Fruit fly (Drosophila melanogaster) whole organism, embryonic: Measurements from ENCODE around the gene CG13028.

ENCODE experiments used
- Antp ChIP-seq: fragments of 200-800 bp; sonication (Bioruptor generic); optimal IDR thresholded peaks from 3 replicates; lab custom pipeline; 2016; ENCODE audit warnings: missing biosample characterization, missing genetic modification characterization
- CG10565 ChIP-seq: fragments of 200-800 bp; sonication (Bioruptor generic); optimal IDR thresholded peaks from 3 replicates; lab custom pipeline; 2016; ENCODE audit warnings: missing biosample characterization, mild to moderate bottlenecking, missing genetic modification characterization
- CG10654 ChIP-seq: fragments of 200-800 bp; sonication (Bioruptor generic); optimal IDR thresholded peaks from 2 replicates; lab custom pipeline; 2016; ENCODE audit warnings: missing biosample characterization, missing genetic modification characterization
- CG11398 ChIP-seq: fragments of 200-800 bp; sonication (Bioruptor generic); optimal IDR thresholded peaks from 2 replicates; lab custom pipeline; 2016; ENCODE audit warnings: missing biosample characterization, missing genetic modification characterization
- CG11695 ChIP-seq: fragments of 200-800 bp; sonication (Bioruptor generic); IDR thresholded peaks from 3 replicates; pipeline ENCODE4 v1.3.6; 2022; ENCODE audit warnings: missing biosample characterization, missing genetic modification characterization
- CG12155 ChIP-seq: fragments of 200-800 bp; sonication (Bioruptor generic); optimal IDR thresholded peaks from 3 replicates; lab custom pipeline; 2016; ENCODE audit warnings: missing biosample characterization, missing genetic modification characterization
- CG13296 ChIP-seq: fragments of 200-800 bp; sonication (Bioruptor generic); optimal IDR thresholded peaks from 3 replicates; lab custom pipeline; 2018; ENCODE audit warnings: missing biosample characterization, mild to moderate bottlenecking, missing genetic modification characterization
- CG15601 ChIP-seq: fragments of 200-800 bp; sonication (Bioruptor generic); optimal IDR thresholded peaks from 3 replicates; lab custom pipeline; 2019; ENCODE audit warnings: missing biosample characterization, mild to moderate bottlenecking, missing genetic modification characterization, moderate library complexity
- CG16779 ChIP-seq: fragments of 200-800 bp; sonication (Bioruptor generic); IDR thresholded peaks from 2 replicates; pipeline ENCODE4 v1.3.6; 2022; ENCODE audit warnings: missing biosample characterization, missing genetic modification characterization
- CG16815 ChIP-seq: fragments of 200-800 bp; sonication (Bioruptor generic); optimal IDR thresholded peaks from 3 replicates; lab custom pipeline; 2017; ENCODE audit warnings: missing biosample characterization, mild to moderate bottlenecking, missing genetic modification characterization
- CG18476 ChIP-seq: fragments of 200-800 bp; sonication (Bioruptor generic); optimal IDR thresholded peaks from 2 replicates; lab custom pipeline; 2016; ENCODE audit warnings: missing biosample characterization, mild to moderate bottlenecking, missing genetic modification characterization
- CG2120 ChIP-seq: fragments of 200-800 bp; sonication (Bioruptor generic); optimal IDR thresholded peaks from 3 replicates; lab custom pipeline; 2016; ENCODE audit warnings: missing biosample characterization, missing genetic modification characterization
- CG2202 ChIP-seq: fragments of 200-800 bp; sonication (Bioruptor generic); optimal IDR thresholded peaks from 2 replicates; lab custom pipeline; 2018; ENCODE audit warnings: missing biosample characterization, mild to moderate bottlenecking, missing genetic modification characterization
- CG30403 ChIP-seq: fragments of 200-800 bp; sonication (Bioruptor generic); optimal IDR thresholded peaks from 3 replicates; lab custom pipeline; 2016; ENCODE audit warnings: missing biosample characterization, missing genetic modification characterization
- CG31224 ChIP-seq: fragments of 200-800 bp; sonication (Bioruptor generic); IDR thresholded peaks from 2 replicates; pipeline ENCODE4 v1.3.6; 2022; ENCODE audit warnings: missing biosample characterization, missing genetic modification characterization
- CG34224 ChIP-seq: fragments of 200-800 bp; sonication (Bioruptor generic); IDR thresholded peaks from 3 replicates; pipeline ENCODE4 v1.3.6; 2022; ENCODE audit warnings: missing biosample characterization, missing genetic modification characterization; ENCODE audit not compliant: partially characterized antibody
- CG34422 ChIP-seq: fragments of 200-800 bp; sonication (Bioruptor generic); IDR thresholded peaks from 3 replicates; pipeline ENCODE4 v1.3.6; 2022; ENCODE audit warnings: missing biosample characterization, missing genetic modification characterization
- CG4820 ChIP-seq: fragments of 200-800 bp; sonication (Bioruptor generic); optimal IDR thresholded peaks from 3 replicates; lab custom pipeline; 2016; ENCODE audit warnings: missing biosample characterization, missing genetic modification characterization
- CG6175 ChIP-seq: fragments of 200-800 bp; sonication (Bioruptor generic); IDR thresholded peaks from 3 replicates; pipeline ENCODE4 v1.3.6; 2022; ENCODE audit warnings: missing biosample characterization, missing genetic modification characterization
- CG6254 ChIP-seq: fragments of 200-800 bp; sonication (Bioruptor generic); optimal IDR thresholded peaks from 3 replicates; lab custom pipeline; 2017; ENCODE audit warnings: mild to moderate bottlenecking, missing biosample characterization, missing genetic modification reagents, missing genetic modification characterization
- CG6765 ChIP-seq: fragments of 200-800 bp; sonication (Bioruptor generic); optimal IDR thresholded peaks from 3 replicates; lab custom pipeline; 2017; ENCODE audit warnings: missing biosample characterization, mild to moderate bottlenecking, missing genetic modification characterization
- CG7987 ChIP-seq: fragments of 200-800 bp; sonication (Bioruptor generic); optimal IDR thresholded peaks from 2 replicates; lab custom pipeline; 2018; ENCODE audit warnings: missing biosample characterization, mild to moderate bottlenecking, missing genetic modification characterization, moderate library complexity
- CG9876 ChIP-seq: fragments of 200-800 bp; sonication (Bioruptor generic); optimal IDR thresholded peaks from 2 replicates; lab custom pipeline; 2016; ENCODE audit warnings: missing biosample characterization, missing genetic modification characterization
- CoRest ChIP-seq: fragments of 200-800 bp; sonication (Bioruptor generic); optimal IDR thresholded peaks from 3 replicates; lab custom pipeline; 2018; ENCODE audit warnings: missing biosample characterization, mild to moderate bottlenecking, missing genetic modification characterization, moderate library complexity
- Dp ChIP-seq: fragments of 200-800 bp; sonication (Bioruptor generic); optimal IDR thresholded peaks from 2 replicates; lab custom pipeline; 2018; ENCODE audit warnings: missing biosample characterization, mild to moderate bottlenecking, missing genetic modification characterization, moderate library complexity
- Eip74EF ChIP-seq, 2 experiments: fragments of 200-800 bp in 1 of 2; fragments of >200 bp in 1 of 2; sonication (Bioruptor generic) in 1 of 2; optimal IDR thresholded peaks; 2 replicates each; lab custom pipeline; 2017 to 2019; ENCODE audit warnings: missing biosample characterization in 2 of 2, missing genetic modification characterization in 2 of 2, mild to moderate bottlenecking in 1 of 2, moderate library complexity in 1 of 2
- Fer1 ChIP-seq: fragments of 200-800 bp; sonication (Bioruptor generic); optimal IDR thresholded peaks from 2 replicates; lab custom pipeline; 2017; ENCODE audit warnings: missing biosample characterization, mild to moderate bottlenecking, missing genetic modification characterization
- Gug ChIP-seq: fragments of 200-800 bp; sonication (Bioruptor generic); IDR thresholded peaks from 4 replicates; pipeline ENCODE4 v1.3.6; 2022; ENCODE audit warnings: missing biosample characterization, missing genetic modification characterization
- Jarid2 ChIP-seq: fragments of 200-800 bp; sonication (Bioruptor generic); optimal IDR thresholded peaks from 3 replicates; lab custom pipeline; 2017; ENCODE audit warnings: mild to moderate bottlenecking, missing biosample characterization, missing genetic modification reagents, missing genetic modification characterization
- Mad ChIP-seq: fragments of 200-800 bp; sonication (Bioruptor generic); optimal IDR thresholded peaks from 2 replicates; lab custom pipeline; 2016; ENCODE audit warnings: missing biosample characterization, missing genetic modification characterization
- Opbp ChIP-seq: fragments of 200-800 bp; sonication (Bioruptor generic); IDR thresholded peaks from 3 replicates; pipeline ENCODE4 v1.3.6; 2022; ENCODE audit warnings: missing biosample characterization, missing genetic modification characterization; ENCODE audit not compliant: partially characterized antibody
- Sox102F ChIP-seq: fragments of 200-800 bp; sonication (Bioruptor generic); optimal IDR thresholded peaks from 2 replicates; lab custom pipeline; 2018; ENCODE audit warnings: missing biosample characterization, mild to moderate bottlenecking, missing genetic modification characterization, moderate library complexity
- YL-1 ChIP-seq: fragments of 200-800 bp; sonication (Bioruptor generic); optimal IDR thresholded peaks from 3 replicates; lab custom pipeline; 2017; ENCODE audit warnings: missing biosample characterization, mild to moderate bottlenecking, missing genetic modification characterization
- bbx ChIP-seq: fragments of 200-800 bp; sonication (Bioruptor generic); IDR thresholded peaks from 2 replicates; pipeline ENCODE4 v1.3.6; 2022; ENCODE audit warnings: missing biosample characterization, missing genetic modification characterization; ENCODE audit not compliant: partially characterized antibody
- chinmo ChIP-seq: fragments of 200-800 bp; sonication (Bioruptor generic); IDR thresholded peaks from 4 replicates; pipeline ENCODE4 v1.3.6; 2022; ENCODE audit warnings: missing biosample characterization, missing genetic modification characterization; ENCODE audit not compliant: partially characterized antibody
- ci ChIP-seq: fragments of 200-800 bp; sonication (Bioruptor generic); IDR thresholded peaks from 3 replicates; pipeline ENCODE4 v1.3.6; 2022; ENCODE audit warnings: missing biosample characterization, missing genetic modification characterization
- fd96Cb ChIP-seq: fragments of 200-800 bp; sonication (Bioruptor generic); optimal IDR thresholded peaks from 2 replicates; lab custom pipeline; 2018; ENCODE audit warnings: missing biosample characterization, mild to moderate bottlenecking, missing genetic modification characterization, moderate library complexity
- fu2 ChIP-seq: fragments of 200-800 bp; sonication (Bioruptor generic); optimal IDR thresholded peaks from 2 replicates; lab custom pipeline; 2016; ENCODE audit warnings: missing biosample characterization, missing genetic modification characterization
- gt ChIP-seq: fragments of 200-800 bp; sonication (Bioruptor generic); IDR thresholded peaks from 2 replicates; pipeline ENCODE4 v1.3.6; 2022; ENCODE audit warnings: missing biosample characterization, missing genetic modification characterization
- jigr1 ChIP-seq: fragments of 200-800 bp; sonication (Bioruptor generic); IDR thresholded peaks from 3 replicates; pipeline ENCODE4 v1.3.6; 2022; ENCODE audit warnings: missing biosample characterization, missing genetic modification characterization
- klu ChIP-seq: fragments of 200-800 bp; sonication (Bioruptor generic); IDR thresholded peaks from 2 replicates; pipeline ENCODE4 v1.3.6; 2022; ENCODE audit warnings: missing biosample characterization, missing genetic modification characterization
- onecut ChIP-seq: fragments of 200-800 bp; sonication (Bioruptor generic); IDR thresholded peaks from 2 replicates; pipeline ENCODE4 v1.3.6; 2022; ENCODE audit warnings: missing biosample characterization, missing genetic modification characterization
- phol ChIP-seq: fragments of 200-800 bp; sonication (Bioruptor generic); optimal IDR thresholded peaks from 3 replicates; lab custom pipeline; 2018; ENCODE audit warnings: missing biosample characterization, mild to moderate bottlenecking, missing genetic modification characterization, moderate library complexity
- sr ChIP-seq: fragments of 200-800 bp; sonication (Bioruptor generic); IDR thresholded peaks from 3 replicates; pipeline ENCODE4 v1.3.6; 2022; ENCODE audit warnings: missing biosample characterization, missing genetic modification characterization
- sug ChIP-seq: fragments of 200-800 bp; optimal IDR thresholded peaks from 2 replicates; lab custom pipeline; 2019; ENCODE audit warnings: missing biosample characterization, mild to moderate bottlenecking, missing genetic modification characterization, moderate library complexity
- tio ChIP-seq: fragments of 200-800 bp; sonication (Bioruptor generic); optimal IDR thresholded peaks from 2 replicates; lab custom pipeline; 2017; ENCODE audit warnings: missing biosample characterization, missing genetic modification characterization, inconsistent platforms
- tna ChIP-seq: fragments of 200-800 bp; sonication (Bioruptor generic); IDR thresholded peaks from 2 replicates; pipeline ENCODE4 v1.3.6; 2022; ENCODE audit warnings: missing biosample characterization, missing genetic modification characterization; ENCODE audit not compliant: partially characterized antibody
- twi ChIP-seq: fragments of 200-800 bp; optimal IDR thresholded peaks from 2 replicates; lab custom pipeline; 2019; ENCODE audit warnings: missing biosample characterization, mild to moderate bottlenecking, missing genetic modification characterization, moderate library complexity
- unc-4 ChIP-seq: fragments of 200-800 bp; sonication (Bioruptor generic); IDR thresholded peaks from 2 replicates; pipeline ENCODE4 v1.3.6; 2022; ENCODE audit warnings: missing biosample characterization, missing genetic modification characterization; ENCODE audit not compliant: partially characterized antibody
- zfh1 ChIP-seq: fragments of 200-800 bp; sonication (Bioruptor generic); IDR thresholded peaks from 3 replicates; pipeline ENCODE4 v1.3.6; 2022; ENCODE audit warnings: missing biosample characterization, missing genetic modification characterization

The CG13028 gene

DNA sequence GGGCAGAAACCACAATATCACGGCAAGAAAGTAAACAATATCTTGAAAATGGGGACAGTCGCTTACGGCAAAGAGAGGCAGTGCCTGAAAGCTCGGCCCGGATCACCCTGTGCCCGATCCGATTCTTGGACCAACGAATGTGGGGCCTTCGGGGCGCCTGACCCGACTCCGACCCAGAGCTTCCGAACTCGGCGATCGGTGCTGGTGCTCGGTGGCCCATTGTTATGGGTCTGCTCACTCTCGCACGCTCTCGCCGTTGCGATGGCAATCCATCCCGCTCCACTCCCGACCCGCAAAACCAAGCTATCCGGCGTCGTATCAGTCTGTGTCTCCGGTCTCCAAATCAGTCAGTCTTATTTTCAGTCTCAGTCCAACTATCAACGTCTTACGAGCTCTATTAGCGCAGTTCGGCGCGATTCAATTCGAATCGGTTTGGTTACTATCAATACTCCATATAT, 46.6 kb downstream of the CG13028 start, which contains the start of gene Exn (continued):
- no peak for TF ChIP-seq jigr1
- TF ChIP-seq Antp: peak; percentile 9
- peak; percentile 33; the same call in 1 of the 2 replicates for TF ChIP-seq tna (GFP tag; lab: Robert Waterston, UW)
- TF ChIP-seq fu2 (GFP tag; lab: Kevin White, UChicago): no peak
- TF ChIP-seq fd96Cb (tag; lab: Kevin White, UChicago): no peak
- peak; percentile 76 for TF ChIP-seq Fer1 (GFP tag; lab: Kevin White, UChicago)
- no peak for TF ChIP-seq twi (tag; lab: Kevin White, UChicago)
- TF ChIP-seq unc-4 (GFP tag; lab: Robert Waterston, UW): no peak
- TF ChIP-seq CG13296 (GFP tag; lab: Kevin White, UChicago): peak; percentile 39
- peak; percentile 48; the same call in 1 of the 2 replicates for TF ChIP-seq bbx (GFP tag; lab: Robert Waterston, UW)
- TF ChIP-seq CoRest: no peak
- no peak for TF ChIP-seq CG2202 (tag; lab: Kevin White, UChicago)
- TF ChIP-seq CG10654 (GFP tag; lab: Kevin White, UChicago): no peak
- no peak for TF ChIP-seq tio (GFP tag; lab: Kevin White, UChicago)
- TF ChIP-seq Mad (GFP tag; lab: Kevin White, UChicago): no peak
- TF ChIP-seq CG18476 (GFP tag; lab: Kevin White, UChicago): no peak
- no peak for TF ChIP-seq CG11695 (GFP tag; lab: Robert Waterston, UW)
- peak; percentile 80 for TF ChIP-seq ci (GFP tag; lab: Robert Waterston, UW)
- no peak for TF ChIP-seq phol (tag; lab: Kevin White, UChicago)
- TF ChIP-seq CG10565 (GFP tag; lab: Kevin White, UChicago): no peak
- TF ChIP-seq CG12155: no peak
- TF ChIP-seq CG11398: no peak
- peak; percentile 56; the same call in 2 of the 3 replicates for TF ChIP-seq CG34224 (GFP tag; lab: Robert Waterston, UW)
- TF ChIP-seq klu: no peak
- TF ChIP-seq Eip74EF (GFP tag; optimal IDR thresholded peaks at IDR 0.05; lab: Kevin White, UChicago): no peak
- peak; percentile 12 for TF ChIP-seq CG2120 (GFP tag; lab: Kevin White, UChicago)
- TF ChIP-seq CG7987 (GFP tag; lab: Kevin White, UChicago): peak; percentile 47
- no peak for TF ChIP-seq CG16815 (GFP tag; lab: Kevin White, UChicago)
- TF ChIP-seq CG31224 (GFP tag; lab: Robert Waterston, UW): no peak
- TF ChIP-seq CG16779 (GFP tag; lab: Robert Waterston, UW): no peak
- TF ChIP-seq onecut (GFP tag; lab: Robert Waterston, UW): peak; percentile 16; the same call in 1 of the 2 replicates
- no peak for TF ChIP-seq CG30403 (GFP tag; lab: Kevin White, UChicago)
- TF ChIP-seq chinmo (GFP tag; lab: Robert Waterston, UW): peak; percentile 74; the same call in 1 of the 4 replicates
- TF ChIP-seq Jarid2 (GFP tag; lab: Kevin White, UChicago): peak; percentile 70
- TF ChIP-seq YL-1 (GFP tag; lab: Kevin White, UChicago): no peak
- peak; percentile 66 for TF ChIP-seq sug (tag; lab: Kevin White, UChicago)
- no peak for TF ChIP-seq Sox102F
- peak; percentile 48; the same call in 1 of the 3 replicates for TF ChIP-seq CG34422 (GFP tag; lab: Robert Waterston, UW)
- TF ChIP-seq zfh1 (GFP tag; lab: Robert Waterston, UW): peak; percentile 37; the same call in 1 of the 3 replicates
- TF ChIP-seq sr: no peak
- TF ChIP-seq CG15601 (tag; lab: Kevin White, UChicago): peak; percentile 82
- peak; percentile 99 for TF ChIP-seq CG6254 (GFP tag; lab: Kevin White, UChicago)
- no peak for TF ChIP-seq CG4820 (GFP tag; lab: Kevin White, UChicago)
- no peak for TF ChIP-seq CG9876
- peak; percentile 43 for TF ChIP-seq CG6765 (GFP tag; lab: Kevin White, UChicago)
- TF ChIP-seq CG6175 (GFP tag; lab: Robert Waterston, UW): 0 out of 3 replicates have a peak, but pooled peaks have one; percentile 31
- no peak for TF ChIP-seq Dp
- no peak for TF ChIP-seq Gug (GFP tag; lab: Robert Waterston, UW)
- TF ChIP-seq Opbp (GFP tag; lab: Robert Waterston, UW): 0 out of 3 replicates have a peak, but pooled peaks have one; percentile 33
- TF ChIP-seq gt (GFP tag; lab: Robert Waterston, UW): no peak
